Fruit fly (Drosophila melanogaster) whole organism, embryonic: ENCODE measurements around the gene CG4133.

Experiments used
- Bteb2 ChIP-seq: fragments of 200-800 bp; sonication (Bioruptor generic); optimal IDR thresholded peaks from 2 replicates; lab custom pipeline; 2016; ENCODE audit warnings: missing biosample characterization, missing genetic modification characterization
- CG10654 ChIP-seq: fragments of 200-800 bp; sonication (Bioruptor generic); optimal IDR thresholded peaks from 2 replicates; lab custom pipeline; 2016; ENCODE audit warnings: missing biosample characterization, missing genetic modification characterization
- CG10979 ChIP-seq: fragments of 200-800 bp; sonication (Bioruptor generic); optimal IDR thresholded peaks from 2 replicates; lab custom pipeline; 2018; ENCODE audit warnings: missing biosample characterization, mild to moderate bottlenecking, missing genetic modification characterization, moderate library complexity
- CG1233 ChIP-seq: fragments of 200-800 bp; sonication (Bioruptor generic); optimal IDR thresholded peaks from 4 replicates; lab custom pipeline; 2018; ENCODE audit warnings: missing biosample characterization, mild to moderate bottlenecking, missing genetic modification characterization
- CG13296 ChIP-seq: fragments of 200-800 bp; sonication (Bioruptor generic); optimal IDR thresholded peaks from 3 replicates; lab custom pipeline; 2018; ENCODE audit warnings: missing biosample characterization, mild to moderate bottlenecking, missing genetic modification characterization
- CG13424 ChIP-seq: fragments of 200-800 bp; sonication (Bioruptor generic); optimal IDR thresholded peaks from 2 replicates; lab custom pipeline; 2019; ENCODE audit warnings: missing biosample characterization, mild to moderate bottlenecking, missing genetic modification characterization, moderate library complexity
- CG14710 ChIP-seq: fragments of 200-800 bp; sonication (Bioruptor generic); optimal IDR thresholded peaks from 3 replicates; lab custom pipeline; 2019; ENCODE audit warnings: missing biosample characterization, mild to moderate bottlenecking, missing genetic modification characterization, moderate library complexity
- CG15073 ChIP-seq: fragments of 200-800 bp; sonication (Bioruptor generic); optimal IDR thresholded peaks from 2 replicates; lab custom pipeline; 2016; ENCODE audit warnings: missing biosample characterization, missing genetic modification characterization
- CG17568 ChIP-seq: fragments of 200-800 bp; sonication (Bioruptor generic); optimal IDR thresholded peaks from 2 replicates; lab custom pipeline; 2018; ENCODE audit warnings: missing biosample characterization, mild to moderate bottlenecking, missing genetic modification characterization, moderate library complexity
- CG18262 ChIP-seq: fragments of 200-800 bp; optimal IDR thresholded peaks from 3 replicates; lab custom pipeline; 2019; ENCODE audit warnings: missing biosample characterization, mild to moderate bottlenecking, missing genetic modification characterization, moderate library complexity
- CG18619 ChIP-seq: fragments of 200-800 bp; sonication (Bioruptor generic); optimal IDR thresholded peaks from 3 replicates; lab custom pipeline; 2017; ENCODE audit warnings: missing biosample characterization, mild to moderate bottlenecking, missing genetic modification characterization
- CG2120 ChIP-seq: fragments of 200-800 bp; sonication (Bioruptor generic); optimal IDR thresholded peaks from 3 replicates; lab custom pipeline; 2016; ENCODE audit warnings: missing biosample characterization, missing genetic modification characterization
- CG31224 ChIP-seq: fragments of 200-800 bp; sonication (Bioruptor generic); IDR thresholded peaks from 2 replicates; pipeline ENCODE4 v1.3.6; 2022; ENCODE audit warnings: missing biosample characterization, missing genetic modification characterization
- CG32772 ChIP-seq: fragments of 200-800 bp; sonication (Bioruptor generic); IDR thresholded peaks from 2 replicates; pipeline ENCODE4 v1.3.6; 2022; ENCODE audit warnings: missing biosample characterization, missing genetic modification characterization
- CG3838 ChIP-seq: fragments of 200-800 bp; sonication (Bioruptor generic); optimal IDR thresholded peaks from 3 replicates; lab custom pipeline; 2016; ENCODE audit warnings: missing biosample characterization, missing genetic modification characterization
- CG4328 ChIP-seq: fragments of 200-800 bp; sonication (Bioruptor generic); optimal IDR thresholded peaks from 3 replicates; lab custom pipeline; 2017; ENCODE audit warnings: missing biosample characterization, missing genetic modification reagents, missing genetic modification characterization
- CG4820 ChIP-seq: fragments of 200-800 bp; sonication (Bioruptor generic); optimal IDR thresholded peaks from 3 replicates; lab custom pipeline; 2016; ENCODE audit warnings: missing biosample characterization, missing genetic modification characterization
- CG5180 ChIP-seq: fragments of 200-800 bp; sonication (Bioruptor generic); optimal IDR thresholded peaks from 3 replicates; lab custom pipeline; 2017; ENCODE audit warnings: missing biosample characterization, missing genetic modification characterization, mild to moderate bottlenecking, moderate library complexity, missing genetic modification reagents
- CG6765 ChIP-seq: fragments of 200-800 bp; sonication (Bioruptor generic); optimal IDR thresholded peaks from 3 replicates; lab custom pipeline; 2017; ENCODE audit warnings: missing biosample characterization, mild to moderate bottlenecking, missing genetic modification characterization
- CG7372 ChIP-seq: fragments of 200-800 bp; sonication (Bioruptor generic); IDR thresholded peaks from 2 replicates; pipeline ENCODE4 v1.3.6; 2022; ENCODE audit warnings: missing biosample characterization, missing genetic modification characterization
- CG7745 ChIP-seq: fragments of 200-800 bp; sonication (Bioruptor generic); optimal IDR thresholded peaks from 2 replicates; lab custom pipeline; 2018; ENCODE audit warnings: missing biosample characterization, mild to moderate bottlenecking, missing genetic modification characterization, moderate library complexity
- CG7839 ChIP-seq: fragments of 200-800 bp; sonication (Bioruptor generic); optimal IDR thresholded peaks from 3 replicates; lab custom pipeline; 2018; ENCODE audit warnings: missing biosample characterization, mild to moderate bottlenecking, missing genetic modification characterization, moderate library complexity
- CG9437 ChIP-seq: fragments of 200-800 bp; sonication (Bioruptor generic); optimal IDR thresholded peaks from 2 replicates; lab custom pipeline; 2018; ENCODE audit warnings: missing biosample characterization, mild to moderate bottlenecking, missing genetic modification characterization
- Ets65A ChIP-seq: fragments of 200-800 bp; sonication (Bioruptor generic); peaks from one replicate; lab custom pipeline; 2016; ENCODE audit warnings: missing biosample characterization, missing genetic modification characterization
- Gug ChIP-seq: fragments of 200-800 bp; sonication (Bioruptor generic); IDR thresholded peaks from 4 replicates; pipeline ENCODE4 v1.3.6; 2022; ENCODE audit warnings: missing biosample characterization, missing genetic modification characterization
- HmgZ ChIP-seq: fragments of 200-800 bp; sonication (Bioruptor generic); optimal IDR thresholded peaks from 2 replicates; lab custom pipeline; 2018; ENCODE audit warnings: missing biosample characterization, mild to moderate bottlenecking, missing genetic modification characterization
- Hr3 ChIP-seq: fragments of 200-800 bp; sonication (Bioruptor generic); optimal IDR thresholded peaks from 3 replicates; lab custom pipeline; 2016; ENCODE audit warnings: missing biosample characterization, missing genetic modification characterization
- Mad ChIP-seq: fragments of 200-800 bp; sonication (Bioruptor generic); optimal IDR thresholded peaks from 2 replicates; lab custom pipeline; 2016; ENCODE audit warnings: missing biosample characterization, missing genetic modification characterization
- Optix ChIP-seq: fragments of 200-800 bp; sonication (Bioruptor generic); IDR thresholded peaks from 3 replicates; pipeline ENCODE4 v1.3.6; 2022; ENCODE audit warnings: missing biosample characterization, missing genetic modification characterization
- Spps ChIP-seq: fragments of 200-800 bp; sonication (Bioruptor generic); optimal IDR thresholded peaks from 2 replicates; lab custom pipeline; 2018; ENCODE audit warnings: missing biosample characterization, mild to moderate bottlenecking, missing genetic modification characterization
- amos ChIP-seq: fragments of 200-800 bp; sonication (Bioruptor generic); IDR thresholded peaks from 2 replicates; pipeline ENCODE4 v1.3.6; 2022; ENCODE audit warnings: missing biosample characterization, missing genetic modification characterization; ENCODE audit not compliant: partially characterized antibody
- aop ChIP-seq: fragments of 200-800 bp; sonication (Bioruptor generic); IDR thresholded peaks from 2 replicates; pipeline ENCODE4 v1.3.6; 2022; ENCODE audit warnings: missing biosample characterization, missing genetic modification characterization
- btn ChIP-seq: fragments of 200-800 bp; sonication (Bioruptor generic); optimal IDR thresholded peaks from 2 replicates; lab custom pipeline; 2016; ENCODE audit warnings: missing biosample characterization, missing genetic modification characterization
- ewg ChIP-seq: fragments of 200-800 bp; sonication (Bioruptor generic); optimal IDR thresholded peaks from 3 replicates; lab custom pipeline; 2017; ENCODE audit warnings: mild to moderate bottlenecking, missing biosample characterization, missing genetic modification reagents, missing genetic modification characterization
- exex ChIP-seq: fragments of 200-800 bp; sonication (Bioruptor generic); optimal IDR thresholded peaks from 4 replicates; lab custom pipeline; 2018; ENCODE audit warnings: missing biosample characterization, mild to moderate bottlenecking, missing genetic modification characterization, moderate library complexity
- gce ChIP-seq: fragments of 200-800 bp; sonication (Bioruptor generic); IDR thresholded peaks from 3 replicates; pipeline ENCODE4 v1.3.6; 2022; ENCODE audit warnings: missing biosample characterization, missing genetic modification characterization
- gem ChIP-seq: fragments of 200-800 bp; sonication (Bioruptor generic); optimal IDR thresholded peaks from 2 replicates; lab custom pipeline; 2019; ENCODE audit warnings: missing biosample characterization, mild to moderate bottlenecking, missing genetic modification characterization, moderate library complexity
- gfzf ChIP-seq: fragments of 200-800 bp; sonication (Bioruptor generic); optimal IDR thresholded peaks from 2 replicates; lab custom pipeline; 2016; ENCODE audit warnings: missing biosample characterization, mild to moderate bottlenecking, missing genetic modification characterization, moderate library complexity
- hkb ChIP-seq, 2 experiments: fragments of 200-800 bp in 1 of 2; fragments of >200 bp in 1 of 2; sonication (Bioruptor generic) in 1 of 2; IDR thresholded peaks in 1 of 2; optimal IDR thresholded peaks in 1 of 2; 2 replicates each; pipeline versions ENCODE4 v1.3.6 to Lab custom; 2017 to 2022; ENCODE audit warnings: missing biosample characterization in 1 of 2, missing genetic modification characterization in 1 of 2
- jigr1 ChIP-seq: fragments of 200-800 bp; sonication (Bioruptor generic); IDR thresholded peaks from 3 replicates; pipeline ENCODE4 v1.3.6; 2022; ENCODE audit warnings: missing biosample characterization, missing genetic modification characterization
- nerfin-2 ChIP-seq: fragments of 200-800 bp; sonication (Bioruptor generic); IDR thresholded peaks from 2 replicates; pipeline ENCODE4 v1.3.6; 2022; ENCODE audit warnings: missing biosample characterization, missing genetic modification characterization; ENCODE audit not compliant: partially characterized antibody
- nmo ChIP-seq: fragments of 200-800 bp; sonication (Bioruptor generic); optimal IDR thresholded peaks from 2 replicates; lab custom pipeline; 2018; ENCODE audit warnings: missing biosample characterization, mild to moderate bottlenecking, missing genetic modification characterization, moderate library complexity
- onecut ChIP-seq: fragments of 200-800 bp; sonication (Bioruptor generic); IDR thresholded peaks from 2 replicates; pipeline ENCODE4 v1.3.6; 2022; ENCODE audit warnings: missing biosample characterization, missing genetic modification characterization
- pfk ChIP-seq: fragments of 200-800 bp; sonication (Bioruptor generic); optimal IDR thresholded peaks from 2 replicates; lab custom pipeline; 2018; ENCODE audit warnings: missing biosample characterization, mild to moderate bottlenecking, missing genetic modification characterization, moderate library complexity
- pzg ChIP-seq: fragments of 200-800 bp; sonication (Bioruptor generic); optimal IDR thresholded peaks from 3 replicates; lab custom pipeline; 2018; ENCODE audit warnings: missing biosample characterization, mild to moderate bottlenecking, missing genetic modification characterization, moderate library complexity
- ro ChIP-seq: fragments of 200-800 bp; sonication (Bioruptor generic); IDR thresholded peaks from 2 replicates; pipeline ENCODE4 v1.3.6; 2022; ENCODE audit warnings: missing biosample characterization, missing genetic modification characterization
- sqz ChIP-seq: fragments of 200-800 bp; sonication (Bioruptor generic); optimal IDR thresholded peaks from 3 replicates; lab custom pipeline; 2018; ENCODE audit warnings: missing biosample characterization, mild to moderate bottlenecking, missing genetic modification characterization
- sug ChIP-seq: fragments of 200-800 bp; optimal IDR thresholded peaks from 2 replicates; lab custom pipeline; 2019; ENCODE audit warnings: missing biosample characterization, mild to moderate bottlenecking, missing genetic modification characterization, moderate library complexity
- vvl ChIP-seq: fragments of 200-800 bp; sonication (Bioruptor generic); IDR thresholded peaks from 2 replicates; pipeline ENCODE4 v1.3.6; 2022; ENCODE audit warnings: missing biosample characterization, missing genetic modification characterization

CG4133 gene

DNA sequence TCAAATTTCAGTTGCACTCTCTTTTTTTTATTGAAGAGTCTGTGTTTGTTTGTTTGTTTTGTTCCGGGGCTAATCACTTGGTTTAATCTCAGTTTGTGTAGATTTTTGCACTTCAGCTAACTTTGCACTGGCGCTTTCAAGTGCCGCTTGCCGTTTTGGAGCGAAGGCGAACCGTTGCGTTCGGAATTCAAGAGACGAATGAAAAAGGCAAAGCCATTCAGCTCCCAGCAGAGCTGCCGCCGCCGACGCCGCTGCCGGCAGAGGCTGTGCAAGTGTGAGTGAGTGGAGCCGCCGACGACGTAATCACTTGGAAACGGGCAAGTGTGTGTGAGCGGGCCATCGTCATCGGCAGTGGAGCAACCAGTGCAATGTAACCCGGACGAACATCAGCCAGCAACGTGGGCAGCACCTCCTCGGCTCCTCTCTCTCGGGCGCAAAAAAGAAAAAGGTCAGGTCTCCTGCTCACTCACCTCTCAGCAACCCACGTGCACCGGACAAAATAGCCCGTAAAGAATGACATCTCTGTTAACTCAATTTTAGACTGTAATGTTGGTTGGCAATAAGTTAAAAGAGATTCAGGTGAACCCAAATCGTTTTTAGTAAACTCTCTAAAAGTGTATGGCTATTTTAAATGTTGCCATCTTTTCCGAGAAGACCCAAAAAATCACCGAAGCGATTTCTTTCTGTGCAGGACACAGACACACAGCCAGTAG lies 24.3 kb downstream of the CG4133 start, which contains the start of gene cbt (continued):
- TF ChIP-seq CG18262 (tag; lab: Kevin White, UChicago) (peak; percentile 97), CG10979 (peak; percentile 97), hkb (optimal IDR thresholded peaks at IDR 0.05; lab: Kevin White, UChicago) (no peak), hkb (GFP tag; IDR thresholded peaks at IDR 0.05; lab: Robert Waterston, UW) (no peak), CG4328 (GFP tag; lab: Kevin White, UChicago) (peak; percentile 96), CG5180 (GFP tag; lab: Kevin White, UChicago) (peak; percentile 90), CG32772 (GFP tag; lab: Robert Waterston, UW) (no peak), CG4820 (GFP tag; lab: Kevin White, UChicago) (peak; percentile 97), CG13424 (tag; lab: Kevin White, UChicago) (peak; percentile 97), ro (GFP tag; lab: Robert Waterston, UW) (no peak), gce (GFP tag; lab: Robert Waterston, UW) (no peak), CG18619 (GFP tag; lab: Kevin White, UChicago) (peak; percentile 96), CG13296 (GFP tag; lab: Kevin White, UChicago) (peak; percentile 97), aop (GFP tag; lab: Robert Waterston, UW) (no peak), Mad (GFP tag; lab: Kevin White, UChicago) (peak; percentile 97), gfzf (peak; percentile 11), nmo (peak; percentile 97), sug (tag; lab: Kevin White, UChicago) (peak; percentile 95), CG9437 (GFP tag; lab: Kevin White, UChicago) (peak; percentile 89), CG7745 (tag; lab: Kevin White, UChicago) (peak; percentile 57), CG2120 (peak; percentile 99), jigr1 (GFP tag; lab: Robert Waterston, UW) (no peak), Ets65A (GFP tag; lab: Kevin White, UChicago) (peak; percentile 100), gem (tag; lab: Kevin White, UChicago) (peak; percentile 99), onecut (GFP tag; lab: Robert Waterston, UW) (peak; percentile 92), pfk (GFP tag; lab: Kevin White, UChicago) (peak; percentile 45), amos (GFP tag; lab: Robert Waterston, UW) (no peak), pzg (GFP tag; lab: Kevin White, UChicago) (peak; percentile 30), Spps (tag; lab: Kevin White, UChicago) (peak; percentile 95), Gug (GFP tag; lab: Robert Waterston, UW) (peak; percentile 94), Optix (no peak), exex (tag; lab: Kevin White, UChicago) (peak; percentile 89), vvl (GFP tag; lab: Robert Waterston, UW) (no peak), CG7372 (GFP tag; lab: Robert Waterston, UW) (no peak), HmgZ (tag; lab: Kevin White, UChicago) (peak; percentile 98), CG10654 (peak; percentile 98), CG31224 (no peak), nerfin-2 (no peak), CG17568 (GFP tag; lab: Kevin White, UChicago) (peak; percentile 96), CG6765 (peak; percentile 96), CG7839 (tag; lab: Kevin White, UChicago) (peak; percentile 98), CG14710 (peak; percentile 95), CG1233 (GFP tag; lab: Kevin White, UChicago) (peak; percentile 96), btn (GFP tag; lab: Kevin White, UChicago) (peak; percentile 96), Bteb2 (GFP tag; lab: Kevin White, UChicago) (peak; percentile 96), CG15073 (peak; percentile 81), ewg (peak; percentile 93), CG3838 (GFP tag; lab: Kevin White, UChicago) (peak; percentile 91), sqz (GFP tag; lab: Kevin White, UChicago) (peak; percentile 91), Hr3 (GFP tag; lab: Kevin White, UChicago) (peak; percentile 96)
